Worm (Caenorhabditis elegans) whole organism, L4 larva: ENCODE results near the gene T04C12.7.

Experiments used
- D1046.2 ChIP-seq: fragments of 200-800 bp; sonication (Bioruptor generic); IDR thresholded peaks from 2 replicates; pipeline ENCODE4 v1.3.6; 2022; ENCODE audit warnings: missing genetic modification characterization, missing compliant biosample characterization
- F10B5.3 ChIP-seq: sonication (generic microtip); optimal IDR thresholded peaks from 2 replicates; lab custom pipeline; 2016; ENCODE audit warnings: mild to moderate bottlenecking, missing genetic modification characterization, missing compliant biosample characterization
- F26F4.8 ChIP-seq: fragments of 200-800 bp; sonication (Bioruptor generic); conservative IDR thresholded peaks from 2 replicates; pipeline ENCODE4 v1.3.6; 2022; ENCODE audit warnings: missing genetic modification characterization, missing compliant biosample characterization
- F37D6.2 ChIP-seq: sonication (generic microtip); optimal IDR thresholded peaks from 2 replicates; lab custom pipeline; 2016; ENCODE audit warnings: mild to moderate bottlenecking, missing genetic modification characterization, missing compliant biosample characterization
- F49E8.2 ChIP-seq: sonication (generic microtip); optimal IDR thresholded peaks from 2 replicates; lab custom pipeline; 2016; ENCODE audit warnings: missing compliant biosample characterization, mild to moderate bottlenecking, missing genetic modification characterization, borderline replicate concordance
- T20F7.1 ChIP-seq: fragments of 200-800 bp; sonication (Bioruptor generic); optimal IDR thresholded peaks from 2 replicates; lab custom pipeline; 2018; ENCODE audit warnings: mild to moderate bottlenecking, missing genetic modification characterization, missing compliant biosample characterization
- Y105C5A.15 ChIP-seq: fragments of 200-800 bp; sonication (Bioruptor generic); IDR thresholded peaks from 2 replicates; pipeline ENCODE4 v1.3.6; 2022; ENCODE audit warnings: missing genetic modification characterization, missing compliant biosample characterization
- Y48G9A.11 ChIP-seq: fragments of 200-800 bp; sonication (Bioruptor generic); IDR thresholded peaks from 2 replicates; pipeline ENCODE4 v1.3.6; 2022; ENCODE audit warnings: missing genetic modification reagents, missing genetic modification characterization, missing compliant biosample characterization
- Y75B8A.6 ChIP-seq: fragments of 200-800 bp; sonication (Bioruptor generic); IDR thresholded peaks from 2 replicates; pipeline ENCODE4 v1.3.6; 2022; ENCODE audit warnings: missing genetic modification reagents, missing genetic modification characterization, missing compliant biosample characterization
- ZK337.2 ChIP-seq: fragments of 200-800 bp; sonication (Bioruptor generic); IDR thresholded peaks from 2 replicates; pipeline ENCODE4 v1.3.6; 2022; ENCODE audit warnings: missing genetic modification reagents, missing genetic modification characterization, missing compliant biosample characterization
- ZK546.5 ChIP-seq, 2 experiments: sonication (generic microtip); optimal IDR thresholded peaks; 2 replicates each; lab custom pipeline; 2017; ENCODE audit warnings: missing biosample characterization in 2 of 2, missing genetic modification characterization in 2 of 2
- aly-2 ChIP-seq: sonication (generic microtip); optimal IDR thresholded peaks from 2 replicates; lab custom pipeline; 2018; ENCODE audit warnings: missing biosample characterization, missing genetic modification characterization
- attf-4 ChIP-seq: sonication (generic microtip); optimal IDR thresholded peaks from 3 replicates; lab custom pipeline; 2017; ENCODE audit warnings: missing biosample characterization, missing genetic modification characterization
- ces-1 ChIP-seq: fragments of 150-350 bp; sonication (generic microtip); optimal IDR thresholded peaks from 4 replicates; lab custom pipeline; 2014; ENCODE audit warnings: missing biosample characterization, missing genetic modification reagents, missing genetic modification characterization
- dmd-6 ChIP-seq: fragments of 200-800 bp; sonication (Bioruptor generic); IDR thresholded peaks from 2 replicates; pipeline ENCODE4 v1.3.6; 2022; ENCODE audit warnings: missing genetic modification reagents, missing genetic modification characterization, missing compliant biosample characterization
- dpl-1 ChIP-seq: fragments of 150-350 bp; optimal IDR thresholded peaks from 2 replicates; lab custom pipeline; 2014; ENCODE audit warnings: missing biosample characterization, missing genetic modification reagents, missing genetic modification characterization
- hlh-11 ChIP-seq: fragments of 200-800 bp; sonication (Bioruptor generic); optimal IDR thresholded peaks from 2 replicates; lab custom pipeline; 2018; ENCODE audit warnings: mild to moderate bottlenecking, missing genetic modification characterization, missing compliant biosample characterization
- lin-1 ChIP-seq: fragments of 200-800 bp; sonication (Bioruptor generic); IDR thresholded peaks from 2 replicates; pipeline ENCODE4 v1.3.6; 2022; ENCODE audit warnings: missing genetic modification reagents, missing genetic modification characterization, missing compliant biosample characterization
- lin-13 ChIP-seq: fragments of 150-350 bp; optimal IDR thresholded peaks from 2 replicates; lab custom pipeline; 2014; ENCODE audit warnings: missing biosample characterization, missing genetic modification reagents, missing genetic modification characterization
- lin-15B ChIP-seq: fragments of 150-350 bp; sonication (generic microtip); optimal IDR thresholded peaks from 3 replicates; lab custom pipeline; 2014; ENCODE audit warnings: missing biosample characterization, missing genetic modification characterization
- lin-29 ChIP-seq: fragments of 200-800 bp; sonication (Bioruptor generic); IDR thresholded peaks from 2 replicates; pipeline ENCODE4 v1.3.6; 2022; ENCODE audit warnings: missing genetic modification reagents, missing genetic modification characterization, missing compliant biosample characterization
- lin-39 ChIP-seq: fragments of 150-350 bp; optimal IDR thresholded peaks from 2 replicates; lab custom pipeline; 2014; ENCODE audit warnings: missing biosample characterization, missing genetic modification reagents, missing genetic modification characterization
- lir-3 ChIP-seq: sonication (generic microtip); optimal IDR thresholded peaks from 2 replicates; lab custom pipeline; 2016; ENCODE audit warnings: mild to moderate bottlenecking, missing genetic modification characterization, missing compliant biosample characterization
- madf-5 ChIP-seq, 2 experiments: fragments of 200-800 bp; sonication (Bioruptor generic); IDR thresholded peaks; 2 replicates each; pipeline ENCODE4 v1.3.6; 2022; ENCODE audit warnings: missing compliant biosample characterization in 2 of 2, missing genetic modification characterization in 2 of 2
- mes-2 ChIP-seq: sonication (generic microtip); optimal IDR thresholded peaks from 2 replicates; lab custom pipeline; 2016; ENCODE audit warnings: missing genotype, mild to moderate bottlenecking, missing genetic modification characterization, missing compliant biosample characterization; ENCODE audit not compliant: poor library complexity, severe bottlenecking
- mxl-2 ChIP-seq: fragments of 200-800 bp; sonication (Bioruptor generic); conservative IDR thresholded peaks from 2 replicates; pipeline ENCODE4 v1.3.6; 2022; ENCODE audit warnings: missing genetic modification reagents, missing genetic modification characterization, missing compliant biosample characterization
- mxl-3 ChIP-seq: fragments of 200-800 bp; sonication (Bioruptor generic); optimal IDR thresholded peaks from 2 replicates; lab custom pipeline; 2018; ENCODE audit warnings: mild to moderate bottlenecking, missing genetic modification characterization, missing compliant biosample characterization
- nhr-10 ChIP-seq: fragments of 150-350 bp; optimal IDR thresholded peaks from 2 replicates; lab custom pipeline; 2014; ENCODE audit warnings: missing biosample characterization, missing genetic modification characterization
- nhr-237 ChIP-seq: sonication (generic microtip); optimal IDR thresholded peaks from 2 replicates; lab custom pipeline; 2017; ENCODE audit warnings: missing biosample characterization, missing genetic modification characterization
- nhr-41 ChIP-seq: fragments of 200-800 bp; sonication (Bioruptor generic); IDR thresholded peaks from 2 replicates; pipeline ENCODE4 v1.3.6; 2022; ENCODE audit warnings: missing genetic modification reagents, missing genetic modification characterization, missing compliant biosample characterization
- nhr-48 ChIP-seq: sonication (generic microtip); optimal IDR thresholded peaks from 2 replicates; lab custom pipeline; 2016; ENCODE audit warnings: mild to moderate bottlenecking, missing genetic modification characterization, missing compliant biosample characterization
- nhr-6 ChIP-seq: fragments of 150-350 bp; optimal IDR thresholded peaks from 2 replicates; lab custom pipeline; 2014; ENCODE audit warnings: missing biosample characterization, missing genetic modification characterization
- pha-4 ChIP-seq, 2 experiments: fragments of 150-350 bp in 1 of 2; fragments of 200-800 bp in 1 of 2; sonication (Bioruptor generic) in 1 of 2; IDR thresholded peaks in 1 of 2; optimal IDR thresholded peaks in 1 of 2; 2 replicates each; pipeline versions ENCODE4 v1.3.6 to Lab custom; 2014 to 2022; ENCODE audit warnings: missing genetic modification characterization in 2 of 2, missing genetic modification reagents in 2 of 2, missing biosample characterization in 1 of 2, missing compliant biosample characterization in 1 of 2
- set-16 ChIP-seq: fragments of 200-800 bp; sonication (Bioruptor generic); IDR thresholded peaks from 2 replicates; pipeline ENCODE4 v1.3.6; 2022; ENCODE audit warnings: missing genetic modification reagents, missing genetic modification characterization, missing compliant biosample characterization
- snpc-1.2 ChIP-seq: fragments of 200-800 bp; sonication (Bioruptor generic); IDR thresholded peaks from 2 replicates; pipeline ENCODE4 v1.3.6; 2022; ENCODE audit warnings: missing genetic modification reagents, missing genetic modification characterization, missing compliant biosample characterization
- unc-39 ChIP-seq: sonication (generic microtip); optimal IDR thresholded peaks from 2 replicates; lab custom pipeline; 2017; ENCODE audit warnings: missing biosample characterization, missing genetic modification characterization
- unc-62 ChIP-seq, 3 experiments: fragments of 150-350 bp in 1 of 3; sonication (generic microtip); optimal IDR thresholded peaks in 2 of 3; peaks in 1 of 3; 1 replicate in 1 of 3; 2 replicates in 2 of 3; lab custom pipeline; 2014 to 2017; ENCODE audit warnings: missing biosample characterization in 3 of 3, missing genetic modification characterization in 3 of 3, missing genetic modification reagents in 3 of 3, missing genotype in 1 of 3
- zip-11 ChIP-seq: fragments of 200-800 bp; sonication (Bioruptor generic); IDR thresholded peaks from 2 replicates; pipeline ENCODE4 v1.3.6; 2022; ENCODE audit warnings: missing genetic modification characterization, missing compliant biosample characterization
- zip-2 ChIP-seq: fragments of 150-350 bp; optimal IDR thresholded peaks from 2 replicates; lab custom pipeline; 2014; ENCODE audit warnings: missing biosample characterization, missing genetic modification characterization
- ztf-7 ChIP-seq: fragments of 150-350 bp; optimal IDR thresholded peaks from 2 replicates; lab custom pipeline; 2014; ENCODE audit warnings: missing biosample characterization, missing genetic modification characterization

Gene T04C12.7

DNA sequence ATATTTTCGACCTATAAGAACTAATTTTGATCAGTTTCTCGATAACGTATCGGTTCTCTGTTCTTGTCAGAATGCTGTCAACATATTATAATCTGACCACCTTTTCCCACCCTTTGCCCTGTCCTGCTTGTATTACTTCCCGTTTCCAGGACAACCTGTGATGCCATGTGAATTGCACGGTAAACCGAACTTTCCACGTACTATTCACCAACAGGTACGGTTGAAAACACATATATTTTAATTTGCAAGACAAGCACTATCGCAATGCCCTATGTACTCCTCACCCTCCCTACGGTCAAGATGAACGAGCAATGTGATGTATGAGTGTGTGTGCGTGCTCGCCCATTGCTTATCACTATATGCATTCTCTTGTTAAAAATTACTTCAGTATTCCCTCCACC is 44.8 kb upstream of the T04C12.7 start (continued):
- TF ChIP-seq nhr-41 (GFP tag; lab: Robert Waterston, UW) (peak; percentile 69; the same call in 1 of the 2 replicates), lin-29 (GFP tag; lab: Robert Waterston, UW) (no peak), lir-3 (tag; lab: Kevin White, UChicago) (no peak), nhr-10 (tag; lab: Kevin White, UChicago) (no peak), mes-2 (tag; lab: Kevin White, UChicago) (no peak), lin-13 (GFP tag; lab: Kevin White, UChicago) (no peak), zip-2 (tag; lab: Kevin White, UChicago) (no peak), snpc-1.2 (no peak), lin-39 (no peak), hlh-11 (tag; lab: Kevin White, UChicago) (peak; percentile 86), nhr-48 (peak; percentile 77), pha-4 (GFP tag; IDR thresholded peaks at IDR 0.05; lab: Robert Waterston, UW) (no peak), pha-4 (tag; optimal IDR thresholded peaks at IDR 0.05; lab: Kevin White, UChicago) (no peak), unc-62 (GFP tag; optimal IDR thresholded peaks at IDR 0.05 in 1 of 2; lab: Kevin White, UChicago) (peak in 1 of 2 experiments; percentile 5), unc-62 (tag; optimal IDR thresholded peaks at IDR 0.05; lab: Kevin White, UChicago) (no peak), T20F7.1 (GFP tag; lab: Kevin White, UChicago) (peak; percentile 45), ces-1 (GFP tag; lab: Kevin White, UChicago) (no peak), dpl-1 (GFP tag; lab: Kevin White, UChicago) (no peak), mxl-3 (GFP tag; lab: Kevin White, UChicago) (no peak), dmd-6 (GFP tag; lab: Robert Waterston, UW) (peak; percentile 96), set-16 (GFP tag; lab: Robert Waterston, UW) (no peak), lin-15B (tag; lab: Kevin White, UChicago) (no peak), aly-2 (tag; lab: Kevin White, UChicago) (no peak), nhr-237 (tag; lab: Kevin White, UChicago) (no peak), lin-1 (no peak), F49E8.2 (tag; lab: Kevin White, UChicago) (no peak), unc-39 (tag; lab: Kevin White, UChicago) (no peak), ZK546.5 (tag; optimal IDR thresholded peaks at IDR 0.05; lab: Kevin White, UChicago) (no peak)

DNA sequence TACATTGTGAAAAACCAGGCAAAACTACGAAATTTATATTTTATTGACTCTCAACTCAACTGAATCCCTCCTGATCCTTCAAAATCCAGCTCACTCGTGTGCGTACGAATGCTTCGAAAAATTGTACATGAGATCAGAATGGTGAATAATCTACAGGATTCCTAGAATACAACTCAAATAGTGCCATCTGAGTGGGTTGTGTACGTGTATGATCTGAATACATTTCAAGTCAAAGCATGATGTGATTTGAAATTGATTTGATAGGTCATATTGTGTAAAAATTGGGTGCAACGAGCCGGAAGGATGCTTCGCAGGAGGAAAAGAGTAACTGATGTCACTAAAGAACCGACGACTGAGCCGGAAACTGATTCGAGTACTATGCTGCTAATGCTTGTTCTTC is 43.2 kb upstream of the T04C12.7 start:
- TF ChIP-seq madf-5 (GFP tag; IDR thresholded peaks at IDR 0.05; lab: Robert Waterston, UW) (no peak), ZK546.5 (tag; optimal IDR thresholded peaks at IDR 0.05; lab: Kevin White, UChicago) (no peak), attf-4 (no peak), D1046.2 (no peak), nhr-6 (no peak), mxl-2 (GFP tag; lab: Robert Waterston, UW) (no peak), F37D6.2 (tag; lab: Kevin White, UChicago) (no peak), Y75B8A.6 (GFP tag; lab: Robert Waterston, UW) (no peak), lin-39 (no peak), mes-2 (tag; lab: Kevin White, UChicago) (no peak), F49E8.2 (tag; lab: Kevin White, UChicago) (no peak), Y48G9A.11 (no peak), zip-11 (GFP tag; lab: Robert Waterston, UW) (no peak), F10B5.3 (no peak), F26F4.8 (GFP tag; lab: Robert Waterston, UW) (no peak), Y105C5A.15 (GFP tag; lab: Robert Waterston, UW) (no peak), unc-62 (GFP tag; optimal IDR thresholded peaks at IDR 0.05 in 1 of 2; lab: Kevin White, UChicago) (no peak), unc-62 (tag; optimal IDR thresholded peaks at IDR 0.05; lab: Kevin White, UChicago) (no peak), ztf-7 (no peak), ZK337.2 (GFP tag; lab: Robert Waterston, UW) (no peak)
